Worm (Caenorhabditis elegans): ENCODE results near the gene clec-228.

clec-228 gene

ce11 chrV:15339363-15339762 lies at the start of gene clec-228:
clec-228 (minus strand) TSS chrV:15339463.
- no peak for TF ChIP-seq hmg-20 (GFP tag; IDR thresholded peaks at IDR 0.05)

ce11 chrV:15388820-15389384 lies 49.6 kb upstream of the clec-228 start, which contains the start of gene srh-170:
srh-170 (minus strand) TSS chrV:15388870.
- 0 out of 2 replicates have a peak, but pooled peaks have one; percentile 30 for TF ChIP-seq hsf-1 (GFP tag; IDR thresholded peaks at IDR 0.05)
- no peak for TF ChIP-seq ceh-91 (GFP tag; IDR thresholded peaks at IDR 0.05)
- 0 out of 2 replicates have a peak, but pooled peaks have one; percentile 33 for TF ChIP-seq aptf-2 (GFP tag; conservative IDR thresholded peaks at IDR 0.05)
- no peak for TF ChIP-seq nfyb-1 (GFP tag; IDR thresholded peaks at IDR 0.05)
- 0 out of 2 replicates have a peak, but pooled peaks have one; percentile 30 for TF ChIP-seq ztf-28 (GFP tag; IDR thresholded peaks at IDR 0.05)
- TF ChIP-seq lin-54 (GFP tag; optimal IDR thresholded peaks at IDR 0.05) = peak; percentile 12
- TF ChIP-seq mcd-1 (GFP tag; IDR thresholded peaks at IDR 0.05) = peak; percentile 74
- no peak for TF ChIP-seq dox-1 (GFP tag; IDR thresholded peaks at IDR 0.05)
- peak; percentile 57 for TF ChIP-seq madf-6 (GFP tag; IDR thresholded peaks at IDR 0.05)
- no peak for TF ChIP-seq ceh-79 (tag; optimal IDR thresholded peaks at IDR 0.05)
- no peak for TF ChIP-seq ZK185.1 (tag; optimal IDR thresholded peaks at IDR 0.05; ENCODE audit: poor library complexity, severe bottlenecking)

- no peak for TF ChIP-seq nhr-120 (GFP tag; IDR thresholded peaks at IDR 0.05)
- no peak for TF ChIP-seq ekl-4 (GFP tag; IDR thresholded peaks at IDR 0.05)
- no peak for TF ChIP-seq zim-3 (tag; optimal IDR thresholded peaks at IDR 0.05)
Measured at ce11 chrV:15384733-15385132, 45.5 kb upstream of the clec-228 start, which contains the start of gene str-102. str-102 (plus strand) TSS chrV:15385033.

ce11 chrV:15383739-15384138 lies 44.5 kb upstream of the clec-228 start, which contains the start of gene str-88:
str-88 (minus strand) TSS chrV:15383839.
- no peak for TF ChIP-seq rec-8 (tag; optimal IDR thresholded peaks at IDR 0.05)
- TF ChIP-seq gei-17 (GFP tag; optimal IDR thresholded peaks at IDR 0.05) = no peak
- no peak for TF ChIP-seq tbx-9 (tag; optimal IDR thresholded peaks at IDR 0.05; ENCODE audit: borderline replicate concordance)
- no peak for TF ChIP-seq cebp-2 (GFP tag; IDR thresholded peaks at IDR 0.05)
- TF ChIP-seq akir-1 (GFP tag; optimal IDR thresholded peaks at IDR 0.05) = no peak

ce11 chrV:15380857-15381256 lies 41.6 kb upstream of the clec-228 start, which contains the start of gene dhs-23:
dhs-23 (plus strand) TSS chrV:15381219.
- TF ChIP-seq lsl-1 (GFP tag; optimal IDR thresholded peaks at IDR 0.05) = no peak
- peak; percentile 11 for TF ChIP-seq nhr-80 (tag; optimal IDR thresholded peaks at IDR 0.05)
- no peak for TF ChIP-seq lag-1 (GFP tag; IDR thresholded peaks at IDR 0.05)
- TF ChIP-seq lir-1 (GFP tag; conservative IDR thresholded peaks at IDR 0.05) = no peak
- TF ChIP-seq F55B11.4 (tag; optimal IDR thresholded peaks at IDR 0.05; ENCODE audit: borderline replicate concordance, insufficient read depth) = no peak
- TF ChIP-seq ceh-79 (tag; optimal IDR thresholded peaks at IDR 0.05) = no peak
- TF ChIP-seq pbrm-1 (GFP tag; IDR thresholded peaks at IDR 0.05) = no peak
- TF ChIP-seq F57A8.1 (GFP tag; optimal IDR thresholded peaks at IDR 0.05) = no peak

- TF ChIP-seq rpc-1 (optimal IDR thresholded peaks at IDR 0.05) (no peak), rpc-1 (tag; optimal IDR thresholded peaks at IDR 0.05) (no peak), fkh-3 (tag; optimal IDR thresholded peaks at IDR 0.05) (no peak), nhr-120 (GFP tag; IDR thresholded peaks at IDR 0.05) (no peak), Y56A3A.18 (GFP tag; IDR thresholded peaks at IDR 0.05) (no peak), F49E8.2 (tag; optimal IDR thresholded peaks at IDR 0.05; ENCODE audit: insufficient read depth) (no peak), lin-26 (GFP tag; IDR thresholded peaks at IDR 0.05) (no peak)
Measured at ce11 chrV:15379817-15380216, 40.6 kb upstream of the clec-228 start, which contains the start of gene srh-251. srh-251 (minus strand) TSS chrV:15379917.
